Worm (Caenorhabditis elegans) whole organism, midembryonic: ENCODE measurements around the gene spp-7.
A peak's percentile ranks its signal among the peaks of the same experiment; 100 is the strongest.

Experiments used
- T22C8.4 ChIP-seq: fragments of 200-800 bp; sonication (Bioruptor generic); IDR thresholded peaks from 2 replicates; pipeline ENCODE4 v1.3.6; 2022; ENCODE audit warnings: missing genetic modification characterization, missing compliant biosample characterization
- cog-1 ChIP-seq: sonication (generic microtip); optimal IDR thresholded peaks from 2 replicates; lab custom pipeline; 2016; ENCODE audit warnings: missing genetic modification characterization, missing compliant biosample characterization
- flt-1 ChIP-seq: fragments of 200-800 bp; sonication (Bioruptor generic); IDR thresholded peaks from 2 replicates; pipeline ENCODE4 v1.3.6; 2022; ENCODE audit warnings: missing genetic modification characterization, missing compliant biosample characterization
- klf-2 ChIP-seq: fragments of 200-800 bp; sonication (Bioruptor generic); conservative IDR thresholded peaks from 2 replicates; pipeline ENCODE4 v1.3.6; 2022; ENCODE audit warnings: missing genetic modification reagents, missing genetic modification characterization, missing compliant biosample characterization
- med-1 ChIP-seq: sonication (generic microtip); optimal IDR thresholded peaks from 2 replicates; lab custom pipeline; 2017; ENCODE audit warnings: missing genetic modification characterization, mild to moderate bottlenecking, missing compliant biosample characterization, antibody characterized with exemption, missing genetic modification reagents; ENCODE audit not compliant: insufficient read depth
- ref-1 ChIP-seq: fragments of 200-800 bp; sonication (Bioruptor generic); conservative IDR thresholded peaks from 2 replicates; pipeline ENCODE4 v1.3.6; 2022; ENCODE audit warnings: missing genetic modification reagents, missing genetic modification characterization, missing compliant biosample characterization
- tab-1 ChIP-seq: fragments of 200-800 bp; sonication (Bioruptor generic); IDR thresholded peaks from 2 replicates; pipeline ENCODE4 v1.3.6; 2022; ENCODE audit warnings: missing genetic modification characterization, missing compliant biosample characterization
- ztf-23 ChIP-seq: fragments of 200-800 bp; sonication (Bioruptor generic); IDR thresholded peaks from 2 replicates; pipeline ENCODE4 v1.3.6; 2022; ENCODE audit warnings: missing genetic modification reagents, missing genetic modification characterization, missing compliant biosample characterization
- ztf-29 ChIP-seq: fragments of 200-800 bp; sonication (Bioruptor generic); IDR thresholded peaks from 2 replicates; pipeline ENCODE4 v1.3.6; 2022; ENCODE audit warnings: missing genetic modification reagents, missing genetic modification characterization, missing compliant biosample characterization

spp-7 gene

ce11 chrIV:5385020-5385419 is 30.6 kb downstream of the spp-7 start, which contains the start of gene F41H10.12:
Gene F41H10.12, plus strand, starts transcription at chrIV:5385320.
- no peak for TF ChIP-seq T22C8.4
- TF ChIP-seq med-1 (GFP tag; lab: Kevin White, UChicago) = no peak
- no peak for TF ChIP-seq flt-1 (GFP tag; lab: Robert Waterston, UW)
- no peak for TF ChIP-seq ztf-23
- TF ChIP-seq tab-1 (GFP tag; lab: Robert Waterston, UW) = no peak
- TF ChIP-seq ref-1 (GFP tag; lab: Robert Waterston, UW) = no peak
- no peak for TF ChIP-seq ztf-29 (GFP tag; lab: Robert Waterston, UW)
- TF ChIP-seq cog-1 (tag; lab: Kevin White, UChicago) = no peak
- no peak for TF ChIP-seq klf-2

DNA sequence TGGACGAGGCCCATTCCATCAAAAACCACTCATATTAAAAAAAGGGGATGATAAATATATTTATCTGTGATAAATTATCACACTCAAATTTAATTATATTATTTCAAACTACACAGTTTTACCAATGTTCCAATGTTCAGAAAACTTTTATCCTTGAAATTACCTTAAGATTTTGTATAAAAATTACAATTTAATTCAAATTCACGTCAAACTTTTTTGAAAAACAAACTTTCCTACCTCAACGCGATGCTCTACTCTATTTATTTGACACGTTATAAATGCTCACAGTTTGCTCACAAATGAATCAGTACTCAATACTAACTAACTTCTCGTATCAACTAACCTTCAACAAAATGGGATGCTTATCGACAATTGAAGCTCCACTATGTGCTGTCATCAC is 33.0 kb downstream of the spp-7 start, which contains the start of gene F41H10.1:
Gene F41H10.1, plus strand, starts transcription at position 301 of the 400 bp plus-strand sequence.
- TF ChIP-seq T22C8.4 (no peak), cog-1 (tag; lab: Kevin White, UChicago) (no peak), med-1 (GFP tag; lab: Kevin White, UChicago) (no peak), flt-1 (GFP tag; lab: Robert Waterston, UW) (no peak), ref-1 (GFP tag; lab: Robert Waterston, UW) (no peak), ztf-29 (GFP tag; lab: Robert Waterston, UW) (no peak), klf-2 (no peak)

DNA sequence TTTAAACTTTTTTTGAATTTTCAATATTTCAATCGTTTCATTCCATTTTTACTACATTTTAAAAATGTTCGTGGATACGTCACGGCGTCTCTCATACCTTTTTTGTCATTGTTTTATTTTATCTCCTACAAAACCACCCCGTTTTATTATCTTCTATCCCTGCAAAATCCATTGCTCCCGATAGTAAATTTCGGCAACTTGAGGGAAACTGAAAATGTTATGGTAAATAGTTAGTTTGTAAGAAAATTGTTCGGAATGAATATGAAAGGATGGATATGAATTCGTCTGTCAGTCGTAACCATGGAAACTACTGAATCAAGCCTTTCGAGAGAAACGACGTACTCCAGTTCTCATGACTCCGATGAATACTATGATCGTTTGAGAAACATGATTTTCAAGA is 34.3 kb downstream of the spp-7 start, which contains the start of gene F41H10.2:
Gene F41H10.2, plus strand, starts transcription at position 301 of the 400 bp plus-strand sequence.
- no peak for TF ChIP-seq klf-2
- no peak for TF ChIP-seq ref-1 (GFP tag; lab: Robert Waterston, UW)
- TF ChIP-seq flt-1 (GFP tag; lab: Robert Waterston, UW) = no peak
- TF ChIP-seq tab-1 (GFP tag; lab: Robert Waterston, UW) = no peak
- TF ChIP-seq med-1 (GFP tag; lab: Kevin White, UChicago) = no peak
- TF ChIP-seq ztf-29 (GFP tag; lab: Robert Waterston, UW) = no peak

ce11 chrIV:5380140-5380539 is 35.5 kb downstream of the spp-7 start:
- TF ChIP-seq tab-1 (GFP tag; lab: Robert Waterston, UW) (no peak), flt-1 (GFP tag; lab: Robert Waterston, UW) (no peak), ztf-29 (GFP tag; lab: Robert Waterston, UW) (no peak), ref-1 (GFP tag; lab: Robert Waterston, UW) (no peak), T22C8.4 (no peak), cog-1 (tag; lab: Kevin White, UChicago) (no peak), med-1 (GFP tag; lab: Kevin White, UChicago) (no peak), ztf-23 (no peak), klf-2 (no peak)

ce11 chrIV:5377062-5377461 is 38.5 kb downstream of the spp-7 start, which contains the start of gene elo-5:
Gene elo-5, minus strand, starts transcription at chrIV:5377117.
- TF ChIP-seq ref-1 (GFP tag; lab: Robert Waterston, UW) (no peak), T22C8.4 (no peak)

DNA sequence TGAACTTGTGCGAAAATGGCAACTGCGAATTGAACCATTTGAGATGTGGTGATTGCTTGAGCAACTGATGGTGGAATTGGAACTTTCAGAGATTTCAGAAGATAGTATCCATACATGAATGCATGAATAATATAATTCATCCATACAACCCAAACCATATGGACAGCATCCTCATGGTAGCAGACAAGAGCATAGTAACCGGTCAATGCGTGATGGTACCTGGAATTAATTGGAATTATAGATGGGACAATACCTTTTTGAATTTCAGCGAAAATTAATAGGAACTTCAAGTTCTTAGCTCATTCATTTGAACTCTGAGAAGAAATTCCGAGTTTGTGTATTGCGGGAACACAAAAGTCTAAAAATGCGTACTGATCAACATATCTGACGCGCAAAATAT is 40.6 kb downstream of the spp-7 start:
- TF ChIP-seq tab-1 (GFP tag; lab: Robert Waterston, UW) = no peak
- TF ChIP-seq ztf-29 (GFP tag; lab: Robert Waterston, UW) = no peak
- no peak for TF ChIP-seq ztf-23
- no peak for TF ChIP-seq flt-1 (GFP tag; lab: Robert Waterston, UW)
- no peak for TF ChIP-seq ref-1 (GFP tag; lab: Robert Waterston, UW)
- TF ChIP-seq med-1 (GFP tag; lab: Kevin White, UChicago) = no peak
- no peak for TF ChIP-seq T22C8.4
- TF ChIP-seq cog-1 (tag; lab: Kevin White, UChicago) = no peak
- TF ChIP-seq klf-2 = no peak

ce11 chrIV:5374321-5374720 is 41.3 kb downstream of the spp-7 start:
- TF ChIP-seq klf-2 = no peak
- no peak for TF ChIP-seq ztf-23
- no peak for TF ChIP-seq med-1 (GFP tag; lab: Kevin White, UChicago)
- TF ChIP-seq tab-1 (GFP tag; lab: Robert Waterston, UW) = no peak

DNA sequence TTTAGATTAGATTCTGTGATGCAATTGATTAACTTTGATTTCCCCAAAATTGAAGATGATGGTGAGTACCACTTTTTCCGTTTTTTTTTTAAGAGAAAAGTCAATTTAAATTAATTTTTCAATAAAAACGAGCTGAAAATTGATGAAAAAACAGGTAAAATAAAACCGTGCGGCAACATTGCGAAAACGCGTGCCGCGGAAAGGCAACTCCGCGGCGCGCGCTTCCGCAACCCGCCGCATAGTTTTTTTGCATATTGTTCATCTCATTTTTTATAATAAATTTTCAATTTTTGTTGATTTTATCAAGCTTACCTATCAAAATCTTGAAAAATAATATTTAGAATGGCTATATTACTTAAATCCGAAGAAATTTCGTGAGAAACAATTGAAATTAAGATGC is 44.7 kb downstream of the spp-7 start:
- peak; percentile 26 for TF ChIP-seq cog-1 (tag; lab: Kevin White, UChicago)
- peak; percentile 57; the same call in 1 of the 2 replicates for TF ChIP-seq T22C8.4
- 0 out of 2 replicates have a peak, but pooled peaks have one; percentile 29 for TF ChIP-seq ztf-29 (GFP tag; lab: Robert Waterston, UW)
- TF ChIP-seq med-1 (GFP tag; lab: Kevin White, UChicago) = peak; percentile 34
- TF ChIP-seq ref-1 (GFP tag; lab: Robert Waterston, UW) = 0 out of 2 replicates have a peak, but pooled peaks have one; percentile 19
- TF ChIP-seq flt-1 (GFP tag; lab: Robert Waterston, UW) = peak; percentile 85
- TF ChIP-seq klf-2 = no peak
- TF ChIP-seq tab-1 (GFP tag; lab: Robert Waterston, UW) = peak; percentile 39; the same call in 1 of the 2 replicates
- TF ChIP-seq ztf-23 = 0 out of 2 replicates have a peak, but pooled peaks have one; percentile 25

- TF ChIP-seq T22C8.4 (no peak), flt-1 (GFP tag; lab: Robert Waterston, UW) (no peak), cog-1 (tag; lab: Kevin White, UChicago) (no peak), klf-2 (no peak), tab-1 (GFP tag; lab: Robert Waterston, UW) (no peak), ztf-29 (GFP tag; lab: Robert Waterston, UW) (no peak), ztf-23 (no peak), med-1 (GFP tag; lab: Kevin White, UChicago) (no peak), ref-1 (GFP tag; lab: Robert Waterston, UW) (no peak)
These were observed 46.2 kb downstream of the spp-7 start, which contains the start of gene F41H10.3 for ce11 chrIV:5369414-5369813. Gene F41H10.3, plus strand, starts transcription at chrIV:5369801.

DNA sequence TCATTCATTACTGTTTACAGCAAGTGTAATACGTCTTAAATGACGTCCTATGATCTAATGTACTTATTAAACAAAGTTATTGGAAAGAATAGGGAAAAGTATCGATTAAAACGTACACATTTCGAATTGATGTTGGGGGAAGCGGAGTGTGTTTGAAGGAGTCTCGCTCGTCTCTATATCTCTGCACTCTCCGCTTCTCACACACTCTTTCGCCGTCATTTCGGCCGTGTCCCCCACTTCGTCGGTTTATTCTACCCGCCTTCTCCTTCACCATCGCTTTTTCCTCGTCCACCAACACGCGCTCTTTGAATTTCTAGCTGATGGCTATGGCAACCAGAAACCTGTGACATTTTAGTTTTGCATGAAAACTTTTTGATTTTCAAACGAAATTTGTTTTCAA is 46.7 kb downstream of the spp-7 start:
- TF ChIP-seq T22C8.4 (peak; percentile 68), med-1 (GFP tag; lab: Kevin White, UChicago) (no peak)
